Worm (Caenorhabditis elegans) whole organism, early embryonic: ENCODE results near the gene fipr-12.

Source experiments
- B0310.2 ChIP-seq: sonication (generic microtip); optimal IDR thresholded peaks from 2 replicates; lab custom pipeline; 2016; ENCODE audit warnings: mild to moderate bottlenecking, missing genetic modification characterization, missing compliant biosample characterization
- F13C5.2 ChIP-seq: sonication (generic microtip); optimal IDR thresholded peaks from 2 replicates; lab custom pipeline; 2017; ENCODE audit warnings: mild to moderate bottlenecking, missing genetic modification characterization, inconsistent platforms, missing compliant biosample characterization
- aly-1 ChIP-seq: sonication (generic microtip); optimal IDR thresholded peaks from 2 replicates; lab custom pipeline; 2016; ENCODE audit warnings: missing genetic modification characterization, missing compliant biosample characterization
- ama-1 ChIP-seq: fragments of 150-350 bp; optimal IDR thresholded peaks from 2 replicates; lab custom pipeline; 2014
- ceh-13 ChIP-seq: fragments of 200-800 bp; sonication (Bioruptor generic); optimal IDR thresholded peaks from 2 replicates; lab custom pipeline; 2018; ENCODE audit warnings: mild to moderate bottlenecking, missing genetic modification characterization, missing compliant biosample characterization
- ceh-36 ChIP-seq: sonication (generic microtip); optimal IDR thresholded peaks from 2 replicates; lab custom pipeline; 2016; ENCODE audit warnings: missing genetic modification characterization, inconsistent platforms, missing compliant biosample characterization
- ets-7 ChIP-seq: sonication (generic microtip); optimal IDR thresholded peaks from 2 replicates; lab custom pipeline; 2016; ENCODE audit warnings: missing genotype, missing genetic modification characterization, missing compliant biosample characterization
- flt-1 ChIP-seq: fragments of 200-800 bp; sonication (Bioruptor generic); IDR thresholded peaks from 2 replicates; pipeline ENCODE4 v1.3.6; 2022; ENCODE audit warnings: missing genetic modification characterization, missing compliant biosample characterization
- hmbx-1 ChIP-seq: sonication (generic microtip); optimal IDR thresholded peaks from 2 replicates; lab custom pipeline; 2016; ENCODE audit warnings: mild to moderate bottlenecking, missing genetic modification characterization, missing compliant biosample characterization
- hmg-4 ChIP-seq: fragments of 200-800 bp; sonication (Bioruptor generic); optimal IDR thresholded peaks from 2 replicates; lab custom pipeline; 2018; ENCODE audit warnings: mild to moderate bottlenecking, missing genetic modification characterization, missing compliant biosample characterization
- hnd-1 ChIP-seq: sonication (generic microtip); optimal IDR thresholded peaks from 2 replicates; lab custom pipeline; 2016; ENCODE audit warnings: missing genetic modification characterization, missing compliant biosample characterization
- pes-1 ChIP-seq: fragments of 200-800 bp; sonication (Bioruptor generic); IDR thresholded peaks from 2 replicates; pipeline ENCODE4 v1.3.6; 2022; ENCODE audit warnings: missing genetic modification reagents, missing genetic modification characterization, missing compliant biosample characterization
- scrt-1 ChIP-seq: fragments of 200-800 bp; sonication (Bioruptor generic); IDR thresholded peaks from 2 replicates; pipeline ENCODE4 v1.3.6; 2022; ENCODE audit warnings: missing genetic modification characterization, missing compliant biosample characterization
- sea-1 ChIP-seq: fragments of 200-800 bp; sonication (Bioruptor generic); conservative IDR thresholded peaks from 2 replicates; pipeline ENCODE4 v1.3.6; 2022; ENCODE audit warnings: missing genetic modification characterization, missing compliant biosample characterization
- tbx-11 ChIP-seq: fragments of 200-800 bp; sonication (Bioruptor generic); IDR thresholded peaks from 2 replicates; pipeline ENCODE4 v1.3.6; 2022; ENCODE audit warnings: missing genetic modification characterization, missing compliant biosample characterization
- tbx-37 ChIP-seq: fragments of 200-800 bp; sonication (Bioruptor generic); conservative IDR thresholded peaks from 2 replicates; pipeline ENCODE4 v1.3.6; 2022; ENCODE audit warnings: missing genetic modification reagents, missing genetic modification characterization, missing compliant biosample characterization
- tra-4 ChIP-seq: sonication (generic microtip); optimal IDR thresholded peaks from 2 replicates; lab custom pipeline; 2017; ENCODE audit warnings: missing genetic modification characterization, missing compliant biosample characterization

The fipr-12 gene

DNA sequence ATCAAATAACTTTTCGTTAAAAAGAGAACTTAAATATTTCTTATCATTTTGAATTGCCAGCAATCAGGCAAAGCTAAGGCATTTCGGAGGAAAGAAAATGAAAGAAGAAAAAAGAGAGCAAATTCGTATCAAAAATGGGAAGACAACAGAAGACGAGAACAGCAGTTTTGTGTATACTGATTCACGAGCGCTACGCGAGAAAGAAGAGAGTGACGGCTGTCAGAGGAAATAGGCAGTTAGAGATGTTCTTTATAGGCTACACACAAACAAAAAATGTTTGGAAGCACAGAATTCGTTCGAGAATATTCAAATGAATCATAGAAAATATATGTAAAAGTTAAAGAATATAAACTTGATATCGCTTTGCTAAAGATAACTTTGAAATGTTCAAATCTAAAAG is 41.7 kb downstream of the fipr-12 start:
- TF ChIP-seq scrt-1 (no peak), ama-1 (lab: Kevin White, UChicago) (no peak), F13C5.2 (tag; lab: Kevin White, UChicago) (no peak), flt-1 (GFP tag; lab: Robert Waterston, UW) (no peak), hmg-4 (GFP tag; lab: Kevin White, UChicago) (no peak), tbx-11 (GFP tag; lab: Robert Waterston, UW) (no peak), ceh-36 (tag; lab: Kevin White, UChicago) (no peak), aly-1 (no peak), hnd-1 (tag; lab: Kevin White, UChicago) (no peak), tbx-37 (no peak), sea-1 (GFP tag; lab: Robert Waterston, UW) (no peak), ets-7 (tag; lab: Kevin White, UChicago) (no peak), pes-1 (no peak), B0310.2 (tag; lab: Kevin White, UChicago) (no peak), hmbx-1 (no peak), ceh-13 (GFP tag; lab: Kevin White, UChicago) (no peak), tra-4 (no peak)

DNA sequence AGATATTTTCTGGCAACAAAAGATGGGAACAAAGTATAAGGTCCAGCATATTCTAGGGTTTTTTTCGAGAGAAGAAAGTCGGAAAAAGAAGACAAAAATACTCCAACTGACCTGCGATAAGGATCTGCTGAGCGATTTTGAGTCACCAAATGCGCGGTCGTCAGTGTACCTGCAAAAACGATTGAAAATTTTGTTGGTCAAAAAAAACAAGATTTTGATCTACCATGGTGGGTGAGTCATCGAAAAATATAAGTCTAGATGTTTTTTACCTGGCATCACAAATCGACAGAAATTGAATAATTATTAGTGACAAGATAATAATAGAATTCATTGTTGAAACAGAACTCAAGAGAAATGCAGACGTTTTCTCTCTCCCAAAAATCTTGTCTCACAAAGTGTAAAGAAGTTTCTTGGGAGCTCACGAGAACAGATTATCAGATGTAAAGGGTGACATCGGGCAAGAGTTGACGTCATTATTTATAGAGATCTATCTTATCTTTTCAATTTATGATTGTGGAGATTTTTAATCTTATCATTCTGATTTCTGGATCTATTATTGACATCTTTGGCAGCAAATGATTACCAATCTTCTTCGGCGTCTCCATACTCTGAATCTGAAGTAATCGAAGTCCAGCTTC is 42.2 kb downstream of the fipr-12 start:
- TF ChIP-seq hmbx-1 = no peak
- no peak for TF ChIP-seq F13C5.2 (tag; lab: Kevin White, UChicago)
- TF ChIP-seq ama-1 (lab: Kevin White, UChicago) = no peak
- TF ChIP-seq scrt-1 = no peak

DNA sequence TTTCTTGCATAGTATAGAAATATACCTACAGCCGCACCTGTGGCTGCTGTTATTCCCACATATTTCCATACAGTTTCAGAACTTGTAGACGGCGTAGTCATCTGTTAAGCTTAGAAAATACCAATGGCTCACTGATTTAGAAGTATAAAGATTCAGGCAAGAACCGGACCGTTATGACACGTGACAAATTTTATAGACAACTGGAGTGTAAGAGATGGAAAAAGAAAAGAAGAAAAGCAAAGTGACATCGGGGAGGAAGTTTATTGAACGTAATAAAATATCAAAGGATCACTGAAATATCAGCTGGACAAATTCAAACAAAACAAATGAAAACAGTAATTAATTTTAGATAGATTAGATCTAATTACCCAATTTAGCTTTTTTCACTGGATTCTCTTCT is 43.0 kb downstream of the fipr-12 start, which contains the start of gene rmd-2:
Gene rmd-2 (minus strand): TSS at position 101 of the 400 bp plus-strand sequence.
- TF ChIP-seq pes-1 (no peak), flt-1 (GFP tag; lab: Robert Waterston, UW) (no peak), scrt-1 (no peak), tbx-11 (GFP tag; lab: Robert Waterston, UW) (no peak)

DNA sequence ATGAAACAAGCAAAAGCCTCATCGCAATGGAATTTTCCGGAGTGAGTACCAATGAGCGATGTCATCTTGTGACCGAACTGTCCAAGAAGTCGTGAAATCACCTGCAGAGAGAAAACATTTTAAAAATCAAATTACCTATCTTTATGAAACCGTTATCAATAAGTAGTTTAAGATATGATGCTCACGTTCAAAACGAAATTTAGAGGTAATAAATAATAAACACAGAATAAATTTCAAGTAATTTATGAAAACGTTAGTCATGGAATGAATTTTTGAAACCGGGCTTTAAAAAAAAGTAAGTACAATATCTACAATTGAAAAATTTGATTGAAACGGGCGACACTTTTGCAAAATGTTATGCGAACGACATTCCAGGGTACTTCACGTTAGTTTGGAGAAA is 44.5 kb downstream of the fipr-12 start, which contains the start of gene C27H6.8:
Gene C27H6.8 (minus strand): TSS at position 101 of the 400 bp plus-strand sequence.
- TF ChIP-seq F13C5.2 (tag; lab: Kevin White, UChicago) (no peak), ceh-13 (GFP tag; lab: Kevin White, UChicago) (no peak), hnd-1 (tag; lab: Kevin White, UChicago) (no peak), hmbx-1 (no peak)

DNA sequence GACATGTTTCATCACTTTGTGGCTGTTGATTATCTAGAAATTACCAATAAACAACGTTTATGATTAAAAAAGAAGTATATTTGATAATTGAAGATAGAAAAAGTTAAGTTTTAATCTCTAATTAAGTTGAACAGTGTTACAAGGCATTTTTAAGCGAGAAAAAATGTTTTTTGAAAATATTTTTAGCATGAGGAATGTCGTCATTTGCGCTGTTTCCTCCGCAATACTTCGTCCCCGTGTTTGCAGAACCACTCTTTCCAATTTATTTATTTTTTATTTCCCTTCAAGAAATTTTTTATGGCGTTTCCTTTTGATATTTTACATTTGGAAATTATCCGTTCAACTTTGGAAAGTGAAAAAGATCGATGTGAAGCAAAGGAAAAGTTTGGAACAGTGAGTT is 48.5 kb downstream of the fipr-12 start, which contains the start of the genes rde-1 and trpp-6:
Gene rde-1 (minus strand): TSS at position 33 of the 400 bp plus-strand sequence.
Gene trpp-6 (plus strand): TSS at position 286 of the 400 bp plus-strand sequence.
- TF ChIP-seq hmbx-1 (no peak), ets-7 (tag; lab: Kevin White, UChicago) (no peak), B0310.2 (tag; lab: Kevin White, UChicago) (no peak), tbx-11 (GFP tag; lab: Robert Waterston, UW) (no peak), ceh-36 (tag; lab: Kevin White, UChicago) (no peak), tbx-37 (no peak), F13C5.2 (tag; lab: Kevin White, UChicago) (no peak), hnd-1 (tag; lab: Kevin White, UChicago) (no peak), aly-1 (no peak), pes-1 (no peak), sea-1 (GFP tag; lab: Robert Waterston, UW) (no peak), ceh-13 (GFP tag; lab: Kevin White, UChicago) (no peak), scrt-1 (no peak), hmg-4 (GFP tag; lab: Kevin White, UChicago) (no peak), ama-1 (lab: Kevin White, UChicago) (no peak), tra-4 (no peak), flt-1 (GFP tag; lab: Robert Waterston, UW) (no peak)
